Worm (Caenorhabditis elegans) whole organism, L3 larva: ENCODE results near the gene H20J04.4.

Source experiments
- nhr-11 ChIP-seq: fragments of 150-350 bp; optimal IDR thresholded peaks from 2 replicates; lab custom pipeline; 2014; ENCODE audit warnings: missing biosample characterization, missing genetic modification characterization
- nhr-12 ChIP-seq: fragments of 150-350 bp; optimal IDR thresholded peaks from 2 replicates; lab custom pipeline; 2014; ENCODE audit warnings: missing biosample characterization, missing genetic modification characterization
- nhr-28 ChIP-seq: fragments of 150-350 bp; optimal IDR thresholded peaks from 2 replicates; lab custom pipeline; 2014; ENCODE audit warnings: missing biosample characterization, missing genetic modification characterization
- skn-1 ChIP-seq: fragments of 150-350 bp; optimal IDR thresholded peaks from 2 replicates; lab custom pipeline; 2014; ENCODE audit warnings: missing biosample characterization, missing genetic modification characterization

DNA sequence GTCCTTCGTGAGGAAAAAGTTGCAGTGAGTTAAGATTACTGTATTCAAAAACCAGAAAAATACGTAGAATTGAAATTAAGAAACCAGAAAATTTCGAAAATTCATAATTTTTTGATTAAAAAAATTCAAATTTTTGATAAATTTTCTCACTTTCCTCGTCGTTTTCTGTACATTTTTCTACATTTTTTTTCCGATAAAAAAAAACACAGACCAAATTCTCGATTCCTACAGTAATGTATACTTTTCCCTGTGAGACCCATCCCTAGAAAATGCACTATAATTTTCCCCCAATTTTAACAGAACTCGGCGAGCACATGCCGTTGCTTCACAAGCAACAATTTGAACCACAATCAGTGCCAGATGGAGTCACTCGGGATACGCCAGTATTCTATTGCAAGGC lies 11.1 kb downstream of the H20J04.4 start, which contains the start of gene athp-2:
- TF ChIP-seq skn-1 (no peak), nhr-12 (tag; lab: Kevin White, UChicago) (no peak), nhr-28 (tag; lab: Kevin White, UChicago) (no peak), nhr-11 (tag; lab: Kevin White, UChicago) (no peak)
